Fruit fly (Drosophila melanogaster): ENCODE data around the gene ATP6AP2.
A peak's percentile ranks its signal among the peaks of the same experiment; 100 is the strongest.

The ATP6AP2 gene

dm6 chr3R:9258252-9259225 lies 1.9 kb upstream of the ATP6AP2 start, which contains the start of the genes Ibf2 and Ibf1:
Ibf2 (minus strand) TSS chr3R:9258501.
Ibf1 (plus strand) TSS chr3R:9258964.
- no peak for TF ChIP-seq Smox (GFP tag; optimal IDR thresholded peaks at IDR 0.05)
- peak; percentile 13 for TF ChIP-seq Eip78C (GFP tag)

DNA sequence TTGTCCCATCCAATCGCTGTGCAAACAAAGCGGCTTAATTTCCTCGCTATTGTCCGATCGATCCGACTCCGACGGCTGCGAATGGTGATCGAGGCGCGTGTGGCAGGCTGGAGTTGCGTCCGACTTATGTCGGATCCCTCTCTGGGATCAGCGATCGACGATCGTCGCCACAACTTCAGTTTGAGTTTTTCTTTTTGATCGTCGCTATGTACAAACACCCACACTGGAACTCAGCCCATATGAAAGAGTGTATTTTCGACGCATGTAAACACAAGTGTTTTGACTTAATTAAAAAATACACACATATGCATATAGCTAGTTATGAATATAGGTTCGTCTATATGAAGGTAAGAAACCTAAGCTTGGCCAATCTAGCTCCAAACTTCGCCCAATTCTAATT lies 3.6 kb downstream of the ATP6AP2 start, which contains the start of gene sage:
Gene sage, minus strand, starts transcription at position 101 of the 400 bp plus-strand sequence.
- TF ChIP-seq CG8119 (GFP tag; IDR thresholded peaks at IDR 0.05), result no peak
- no peak for TF ChIP-seq CG8632 (GFP tag; optimal IDR thresholded peaks at IDR 0.05)
- no peak for TF ChIP-seq svp (GFP tag)
- TF ChIP-seq CG34406 (GFP tag; optimal IDR thresholded peaks at IDR 0.05), result no peak
- TF ChIP-seq Sox14 (GFP tag; optimal IDR thresholded peaks at IDR 0.05), result no peak
- no peak for TF ChIP-seq Eip75B (GFP tag; optimal IDR thresholded peaks at IDR 0.05)
- TF ChIP-seq Hr38 (GFP tag; optimal IDR thresholded peaks at IDR 0.05), result no peak
- TF ChIP-seq Ets21C (GFP tag; optimal IDR thresholded peaks at IDR 0.05), result no peak
- no peak for TF ChIP-seq achi (GFP tag; optimal IDR thresholded peaks at IDR 0.05)
- no peak for TF ChIP-seq Sox102F (GFP tag; optimal IDR thresholded peaks at IDR 0.05)
- no peak for TF ChIP-seq fd85E (GFP tag; optimal IDR thresholded peaks at IDR 0.05)

dm6 chr3R:9266765-9267164 lies 6.3 kb downstream of the ATP6AP2 start, which contains the start of the genes TrpRS and Vps16A:
TrpRS (minus strand) TSS chr3R:9266904.
Vps16A (plus strand) TSS chr3R:9267019.
- TF ChIP-seq CG9139 (GFP tag; optimal IDR thresholded peaks at IDR 0.05) (no peak), dac (GFP tag; optimal IDR thresholded peaks at IDR 0.05) (no peak), OdsH (GFP tag; optimal IDR thresholded peaks at IDR 0.05) (no peak), acj6 (GFP tag; optimal IDR thresholded peaks at IDR 0.05) (no peak), achi (GFP tag; optimal IDR thresholded peaks at IDR 0.05) (no peak), CG10669 (GFP tag; optimal IDR thresholded peaks at IDR 0.05) (no peak), Sox102F (GFP tag; optimal IDR thresholded peaks at IDR 0.05) (no peak), svp (GFP tag) (no peak), dsx (GFP tag; optimal IDR thresholded peaks at IDR 0.05; ENCODE audit: poor library complexity, severe bottlenecking) (no peak), CG10631 (GFP tag; optimal IDR thresholded peaks at IDR 0.05) (no peak), fd59A (GFP tag; optimal IDR thresholded peaks at IDR 0.05) (no peak)

DNA sequence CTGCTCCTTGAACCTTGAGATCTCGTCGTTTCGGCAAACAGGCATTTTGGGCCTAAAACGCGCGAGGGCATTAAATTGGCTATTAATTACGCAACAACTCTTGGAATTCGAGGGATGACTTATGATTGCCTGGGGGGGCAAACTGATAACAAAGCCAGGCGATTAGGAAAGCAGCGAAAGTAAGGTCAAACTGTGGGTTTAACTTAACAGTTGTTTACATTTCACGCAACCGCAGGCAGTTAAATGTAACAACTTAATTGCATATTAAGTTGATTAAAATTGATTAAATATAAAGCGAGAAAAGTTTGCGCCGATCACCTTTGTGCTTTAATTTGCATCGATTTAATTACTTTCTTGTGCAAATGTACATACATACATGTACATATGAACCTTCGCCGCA lies 27.3 kb downstream of the ATP6AP2 start:
- TF ChIP-seq CG11294 (GFP tag; IDR thresholded peaks at IDR 0.05) (no peak), Smox (GFP tag; optimal IDR thresholded peaks at IDR 0.05) (no peak), Met (GFP tag; optimal IDR thresholded peaks at IDR 0.05) (no peak), CG10669 (GFP tag; optimal IDR thresholded peaks at IDR 0.05) (no peak), Sox15 (GFP tag; optimal IDR thresholded peaks at IDR 0.05) (no peak), Hr39 (GFP tag; optimal IDR thresholded peaks at IDR 0.05) (no peak), CG3919 (GFP tag; optimal IDR thresholded peaks at IDR 0.05) (no peak), svp (GFP tag) (no peak), fkh (GFP tag; optimal IDR thresholded peaks at IDR 0.05) (no peak), CG10631 (GFP tag; optimal IDR thresholded peaks at IDR 0.05) (no peak), Eip93F (GFP tag; optimal IDR thresholded peaks at IDR 0.05) (no peak), CG6276 (GFP tag; optimal IDR thresholded peaks at IDR 0.05) (no peak)

DNA sequence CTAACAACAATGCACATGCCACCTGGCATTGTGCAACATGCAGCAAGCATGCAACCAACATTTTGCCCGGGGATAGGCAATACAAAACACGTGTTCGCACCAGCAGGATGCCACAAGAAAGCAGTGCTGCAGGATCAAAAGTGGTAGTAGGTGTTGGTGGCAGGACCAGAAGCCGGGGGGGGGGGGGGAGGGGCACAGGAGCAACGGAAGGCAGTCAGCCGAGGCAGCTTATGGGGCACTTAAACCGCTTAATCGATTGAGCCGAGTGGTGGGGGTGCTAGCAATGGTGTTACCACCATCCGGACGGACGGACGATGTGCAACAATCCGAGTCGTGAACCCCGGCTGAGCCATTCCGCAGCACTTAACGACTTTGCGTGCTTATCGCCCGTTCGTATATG lies 36.7 kb downstream of the ATP6AP2 start:
- no peak for TF ChIP-seq salr (GFP tag; optimal IDR thresholded peaks at IDR 0.05)
- TF ChIP-seq CG6854 (GFP tag; optimal IDR thresholded peaks at IDR 0.05), result no peak
- no peak for TF ChIP-seq CG3032 (tag; optimal IDR thresholded peaks at IDR 0.05)
- TF ChIP-seq fd85E (GFP tag; optimal IDR thresholded peaks at IDR 0.05), result no peak
- TF ChIP-seq fd59A (GFP tag; optimal IDR thresholded peaks at IDR 0.05), result no peak
- TF ChIP-seq CG7368 (GFP tag; optimal IDR thresholded peaks at IDR 0.05), result no peak
- TF ChIP-seq CG11762 (GFP tag; optimal IDR thresholded peaks at IDR 0.05; ENCODE audit: insufficient read depth), result no peak
- no peak for TF ChIP-seq Lpt (GFP tag; optimal IDR thresholded peaks at IDR 0.05)
- TF ChIP-seq OdsH (GFP tag; optimal IDR thresholded peaks at IDR 0.05), result no peak
- TF ChIP-seq CG4318 (GFP tag; optimal IDR thresholded peaks at IDR 0.05), result no peak
- TF ChIP-seq CG8632 (GFP tag; optimal IDR thresholded peaks at IDR 0.05), result no peak
- TF ChIP-seq CG15336 (GFP tag; IDR thresholded peaks at IDR 0.05), result no peak
- no peak for TF ChIP-seq CG6276 (GFP tag; optimal IDR thresholded peaks at IDR 0.05)
- no peak for TF ChIP-seq CG8319 (GFP tag; optimal IDR thresholded peaks at IDR 0.05)
- TF ChIP-seq eg (GFP tag; IDR thresholded peaks at IDR 0.05), result no peak
- TF ChIP-seq lz (GFP tag; optimal IDR thresholded peaks at IDR 0.05), result no peak
- TF ChIP-seq dsx (GFP tag; optimal IDR thresholded peaks at IDR 0.05; ENCODE audit: poor library complexity, severe bottlenecking), result no peak
- no peak for TF ChIP-seq Blimp-1 (GFP tag; optimal IDR thresholded peaks at IDR 0.05)
- no peak for TF ChIP-seq CG10669 (GFP tag; optimal IDR thresholded peaks at IDR 0.05)

All from whole organism, prepupa.